Fruit fly (Drosophila melanogaster): ENCODE measurements around the gene CG31606.

DNA sequence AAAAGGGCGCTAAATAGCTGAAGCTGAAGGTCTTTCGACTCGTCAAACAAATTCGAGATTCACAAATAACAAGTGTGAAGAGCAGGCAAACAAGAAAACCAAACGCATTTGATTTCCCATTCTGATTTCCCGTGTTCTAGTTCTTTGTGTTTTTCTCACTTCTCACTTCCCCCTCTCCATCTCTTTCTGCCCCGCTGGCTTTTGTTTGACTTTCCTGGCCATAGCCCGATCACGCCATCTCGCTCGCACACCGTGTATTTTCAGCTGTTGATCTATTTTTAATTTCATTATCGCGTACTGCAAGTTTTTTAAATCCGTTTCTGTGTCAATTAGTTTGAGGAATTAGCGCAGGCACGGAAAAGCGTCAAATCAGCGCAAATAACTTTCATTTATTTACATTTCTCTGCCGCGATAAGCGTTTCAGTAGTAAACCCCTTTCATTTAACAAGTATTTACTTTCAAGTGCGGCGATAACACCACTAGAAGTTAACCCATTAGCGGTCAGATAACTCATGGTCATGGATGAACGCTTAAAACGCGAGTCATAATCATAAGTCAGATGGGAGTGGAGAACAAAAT, 16.3 kb downstream of the CG31606 start:
- TF ChIP-seq sv (GFP tag; optimal IDR thresholded peaks at IDR 0.05) (no peak), Mio (GFP tag; optimal IDR thresholded peaks at IDR 0.05) (no peak), Myc (optimal IDR thresholded peaks at IDR 0.05) (no peak), usp (GFP tag; optimal IDR thresholded peaks at IDR 0.05) (no peak), lola (GFP tag; optimal IDR thresholded peaks at IDR 0.05) (no peak), Hr78 (GFP tag; optimal IDR thresholded peaks at IDR 0.05) (no peak), Sp1 (GFP tag; optimal IDR thresholded peaks at IDR 0.05) (no peak)

All from whole organism, wandering third instar larva.